Worm (Caenorhabditis elegans) whole organism, L1 larva: ENCODE measurements around the gene F35H8.1.

Experiments
- aha-1 ChIP-seq: fragments of 150-350 bp; optimal IDR thresholded peaks from 2 replicates; lab custom pipeline; 2014; ENCODE audit warnings: missing biosample characterization, missing genetic modification characterization
- ama-1 ChIP-seq: fragments of 150-350 bp; optimal IDR thresholded peaks from 2 replicates; lab custom pipeline; 2014
- egl-27 ChIP-seq, 2 experiments: fragments of 150-350 bp in 1 of 2; sonication (generic microtip); optimal IDR thresholded peaks; 3 replicates each; lab custom pipeline; 2017 to 2018; ENCODE audit warnings: missing biosample characterization in 2 of 2, missing genetic modification characterization in 2 of 2, missing genetic modification reagents in 2 of 2
- elt-3 ChIP-seq, 6 experiments: fragments of 150-350 bp in 1 of 6; sonication (generic microtip); optimal IDR thresholded peaks; 2 replicates each; lab custom pipeline; 2017 to 2018; ENCODE audit warnings: missing biosample characterization in 6 of 6, missing genetic modification characterization in 6 of 6, inconsistent platforms in 1 of 6
- jun-1 ChIP-seq: fragments of 150-350 bp; optimal IDR thresholded peaks from 2 replicates; lab custom pipeline; 2014; ENCODE audit warnings: missing biosample characterization, missing genetic modification reagents, missing genetic modification characterization
- lin-39 ChIP-seq: fragments of 150-350 bp; optimal IDR thresholded peaks from 2 replicates; lab custom pipeline; 2014; ENCODE audit warnings: missing biosample characterization, missing genetic modification reagents, missing genetic modification characterization
- lsy-2 ChIP-seq, 2 experiments: fragments of 150-350 bp; optimal IDR thresholded peaks; 2 replicates each; lab custom pipeline; 2014; ENCODE audit warnings: missing biosample characterization in 2 of 2, missing genetic modification characterization in 2 of 2
- mef-2 ChIP-seq: fragments of 150-350 bp; optimal IDR thresholded peaks from 2 replicates; lab custom pipeline; 2014; ENCODE audit warnings: missing biosample characterization, missing genetic modification characterization
- nhr-47 ChIP-seq: sonication (generic microtip); optimal IDR thresholded peaks from 2 replicates; lab custom pipeline; 2016; ENCODE audit warnings: mild to moderate bottlenecking, missing genetic modification characterization, moderate library complexity, missing compliant biosample characterization
- pqm-1 ChIP-seq: sonication (generic microtip); optimal IDR thresholded peaks from 3 replicates; lab custom pipeline; 2017; ENCODE audit warnings: missing biosample characterization, missing genetic modification characterization
- snpc-4 ChIP-seq: fragments of 150-350 bp; optimal IDR thresholded peaks from 2 replicates; lab custom pipeline; 2014; ENCODE audit warnings: missing biosample characterization, missing genetic modification characterization
- unc-62 ChIP-seq: fragments of 150-350 bp; optimal IDR thresholded peaks from 2 replicates; lab custom pipeline; 2014; ENCODE audit warnings: missing biosample characterization, missing genetic modification reagents, missing genetic modification characterization
- ztf-4 ChIP-seq: fragments of 150-350 bp; optimal IDR thresholded peaks from 2 replicates; lab custom pipeline; 2014; ENCODE audit warnings: missing biosample characterization, missing genetic modification characterization

DNA sequence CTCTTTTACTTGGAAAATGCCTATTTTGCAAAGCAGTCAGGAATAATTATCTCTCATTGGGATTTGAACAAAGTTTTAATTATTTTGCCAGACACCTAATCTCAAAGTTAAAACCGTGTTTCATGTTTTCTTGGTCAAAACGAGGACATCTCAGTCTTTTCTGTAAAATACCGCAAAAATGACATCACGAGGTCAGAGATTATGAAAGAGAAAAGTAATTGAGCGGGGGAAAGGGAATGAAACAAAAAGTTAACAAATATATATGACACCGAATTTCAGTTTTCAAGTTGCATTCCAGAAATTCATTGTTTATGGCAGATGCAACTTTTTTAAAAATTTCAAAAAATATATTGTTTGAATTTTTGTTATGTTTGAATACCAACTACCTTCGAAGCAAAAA is 49.5 kb upstream of the F35H8.1 start:
- TF ChIP-seq mef-2 (no peak), aha-1 (tag; lab: Kevin White, UChicago) (no peak), pqm-1 (tag; lab: Kevin White, UChicago) (no peak), snpc-4 (tag; lab: Kevin White, UChicago) (no peak), lin-39 (tag; lab: Kevin White, UChicago) (no peak), elt-3 (tag; optimal IDR thresholded peaks at IDR 0.05; lab: Kevin White, UChicago) (no peak), ztf-4 (no peak), ama-1 (lab: Kevin White, UChicago) (no peak), lsy-2 (tag; optimal IDR thresholded peaks at IDR 0.05; lab: Kevin White, UChicago) (no peak), unc-62 (GFP tag; lab: Kevin White, UChicago) (no peak), jun-1 (tag; lab: Kevin White, UChicago) (no peak), egl-27 (tag; optimal IDR thresholded peaks at IDR 0.05; lab: Kevin White, UChicago) (no peak), nhr-47 (tag; lab: Kevin White, UChicago) (no peak)
